Worm (Caenorhabditis elegans) whole organism, L3 larva: Measurements from ENCODE around the gene C15B12.4.

Source experiments
- ZK546.5 ChIP-seq: sonication (generic microtip); optimal IDR thresholded peaks from 2 replicates; lab custom pipeline; 2017; ENCODE audit warnings: missing biosample characterization, missing genetic modification characterization
- ceh-82 ChIP-seq: fragments of 150-350 bp; optimal IDR thresholded peaks from 2 replicates; lab custom pipeline; 2014; ENCODE audit warnings: missing biosample characterization, missing genetic modification characterization
- egl-27 ChIP-seq: sonication (generic microtip); optimal IDR thresholded peaks from 4 replicates; lab custom pipeline; 2017; ENCODE audit warnings: missing biosample characterization, missing genetic modification reagents, missing genetic modification characterization
- fkh-2 ChIP-seq: fragments of 150-350 bp; optimal IDR thresholded peaks from 2 replicates; lab custom pipeline; 2014; ENCODE audit warnings: missing biosample characterization, missing genetic modification reagents, missing genetic modification characterization
- fos-1 ChIP-seq: fragments of 150-350 bp; optimal IDR thresholded peaks from 2 replicates; lab custom pipeline; 2014; ENCODE audit warnings: missing biosample characterization, missing genetic modification characterization
- nhr-28 ChIP-seq: fragments of 150-350 bp; optimal IDR thresholded peaks from 2 replicates; lab custom pipeline; 2014; ENCODE audit warnings: missing biosample characterization, missing genetic modification characterization
- unc-39 ChIP-seq: sonication (generic microtip); optimal IDR thresholded peaks from 4 replicates; lab custom pipeline; 2017; ENCODE audit warnings: missing biosample characterization, missing genetic modification characterization
- unc-62 ChIP-seq: fragments of 150-350 bp; sonication (generic microtip); optimal IDR thresholded peaks from 4 replicates; lab custom pipeline; 2014; ENCODE audit warnings: missing biosample characterization, missing genetic modification reagents, missing genetic modification characterization

DNA sequence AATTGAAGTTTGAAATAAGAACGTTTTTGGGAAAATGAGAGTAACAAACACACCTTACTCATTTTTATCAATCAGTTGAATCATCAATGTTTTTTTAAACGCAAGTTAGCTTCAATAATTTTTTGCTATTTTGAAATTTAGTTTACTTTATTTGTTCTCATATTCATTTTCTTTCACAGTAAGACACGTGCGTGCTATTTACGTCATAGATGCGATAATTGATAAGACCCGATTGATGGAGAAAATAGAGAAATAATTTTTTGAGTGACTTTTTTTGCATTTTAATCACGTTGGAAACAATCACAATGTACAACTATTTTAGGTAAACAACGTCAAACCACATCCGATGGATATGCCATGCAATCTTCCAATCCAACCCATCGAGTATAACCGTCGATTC lies 45.9 kb upstream of the C15B12.4 start:
- no peak for TF ChIP-seq unc-62 (GFP tag; lab: Kevin White, UChicago)
- no peak for TF ChIP-seq ceh-82
- no peak for TF ChIP-seq fkh-2
- TF ChIP-seq unc-39 (tag; lab: Kevin White, UChicago): no peak
- TF ChIP-seq ZK546.5 (tag; lab: Kevin White, UChicago): no peak
- TF ChIP-seq fos-1 (tag; lab: Kevin White, UChicago): no peak
- TF ChIP-seq egl-27 (tag; lab: Kevin White, UChicago): no peak
- no peak for TF ChIP-seq nhr-28 (tag; lab: Kevin White, UChicago)
